Worm (Caenorhabditis elegans) whole organism, midembryonic: ENCODE data around the gene str-97.

Experiments used
- cog-1 ChIP-seq: sonication (generic microtip); optimal IDR thresholded peaks from 2 replicates; lab custom pipeline; 2016; ENCODE audit warnings: missing genetic modification characterization, missing compliant biosample characterization
- flt-1 ChIP-seq: fragments of 200-800 bp; sonication (Bioruptor generic); IDR thresholded peaks from 2 replicates; pipeline ENCODE4 v1.3.6; 2022; ENCODE audit warnings: missing genetic modification characterization, missing compliant biosample characterization
- klf-2 ChIP-seq: fragments of 200-800 bp; sonication (Bioruptor generic); conservative IDR thresholded peaks from 2 replicates; pipeline ENCODE4 v1.3.6; 2022; ENCODE audit warnings: missing genetic modification reagents, missing genetic modification characterization, missing compliant biosample characterization
- ref-1 ChIP-seq: fragments of 200-800 bp; sonication (Bioruptor generic); conservative IDR thresholded peaks from 2 replicates; pipeline ENCODE4 v1.3.6; 2022; ENCODE audit warnings: missing genetic modification reagents, missing genetic modification characterization, missing compliant biosample characterization
- tab-1 ChIP-seq: fragments of 200-800 bp; sonication (Bioruptor generic); IDR thresholded peaks from 2 replicates; pipeline ENCODE4 v1.3.6; 2022; ENCODE audit warnings: missing genetic modification characterization, missing compliant biosample characterization
- ztf-23 ChIP-seq: fragments of 200-800 bp; sonication (Bioruptor generic); IDR thresholded peaks from 2 replicates; pipeline ENCODE4 v1.3.6; 2022; ENCODE audit warnings: missing genetic modification reagents, missing genetic modification characterization, missing compliant biosample characterization
- ztf-29 ChIP-seq: fragments of 200-800 bp; sonication (Bioruptor generic); IDR thresholded peaks from 2 replicates; pipeline ENCODE4 v1.3.6; 2022; ENCODE audit warnings: missing genetic modification reagents, missing genetic modification characterization, missing compliant biosample characterization

ce11 chrV:16137043-16137442 lies 18.0 kb downstream of the str-97 start, which contains the start of gene F44G3.7:
- TF ChIP-seq ztf-23 (GFP tag; lab: Robert Waterston, UW) (no peak), ztf-29 (GFP tag; lab: Robert Waterston, UW) (no peak), klf-2 (GFP tag; lab: Robert Waterston, UW) (no peak), ref-1 (GFP tag; lab: Robert Waterston, UW) (no peak), cog-1 (no peak), tab-1 (GFP tag; lab: Robert Waterston, UW) (no peak), flt-1 (GFP tag; lab: Robert Waterston, UW) (no peak)
